Fruit fly (Drosophila melanogaster): ENCODE results near the gene RecQ5.

DNA sequence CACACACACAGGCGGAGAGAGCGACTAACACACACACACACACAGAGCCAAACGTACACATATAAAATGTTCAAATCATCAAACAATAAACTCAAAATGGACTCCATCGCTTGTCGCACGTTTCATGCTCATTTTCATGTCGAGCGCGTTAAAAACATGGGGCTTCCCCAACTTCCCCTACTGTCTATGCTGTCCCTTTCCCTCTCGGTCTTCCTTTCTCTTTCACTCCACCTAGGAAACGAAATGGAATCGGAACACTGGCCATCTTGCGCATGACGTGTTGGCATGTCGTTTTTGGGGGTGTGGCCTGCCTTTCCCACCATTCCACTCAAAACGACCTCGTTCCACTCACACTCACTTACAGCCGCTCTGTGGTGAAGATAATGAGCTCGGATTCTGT, 53.0 kb downstream of the RecQ5 start:
- peak; percentile 17 for TF ChIP-seq mirr (GFP tag; optimal IDR thresholded peaks at IDR 0.05)
- peak; percentile 35; the same call in 1 of the 2 replicates for TF ChIP-seq ato (GFP tag; IDR thresholded peaks at IDR 0.05; ENCODE audit: partially characterized antibody)
- no peak for TF ChIP-seq CG15514 (GFP tag; optimal IDR thresholded peaks at IDR 0.05)
- no peak for TF ChIP-seq BEAF-32 (GFP tag; optimal IDR thresholded peaks at IDR 0.05)
- TF ChIP-seq crc (GFP tag; optimal IDR thresholded peaks at IDR 0.05) = no peak
- no peak for TF ChIP-seq CG14965 (GFP tag; optimal IDR thresholded peaks at IDR 0.05; ENCODE audit: borderline replicate concordance)
- TF ChIP-seq Hmr (GFP tag; optimal IDR thresholded peaks at IDR 0.05) = no peak
- TF ChIP-seq Dll (GFP tag; IDR thresholded peaks at IDR 0.05; ENCODE audit: partially characterized antibody) = no peak
- TF ChIP-seq H2.0 (GFP tag; IDR thresholded peaks at IDR 0.05) = no peak
- TF ChIP-seq Rx (GFP tag; IDR thresholded peaks at IDR 0.05) = no peak
- TF ChIP-seq gro (GFP tag; optimal IDR thresholded peaks at IDR 0.05) = no peak
- TF ChIP-seq ci (GFP tag; IDR thresholded peaks at IDR 0.05) = no peak; the same call in 2 of the 3 replicates
- no peak for TF ChIP-seq CG1647 (GFP tag; optimal IDR thresholded peaks at IDR 0.05)
